Fruit fly (Drosophila melanogaster) whole organism, prepupa: ENCODE measurements around the gene Vta1.

Experiments used
- CG1621 ChIP-seq: fragments of 200-800 bp; sonication (Bioruptor generic); optimal IDR thresholded peaks from 3 replicates; lab custom pipeline; 2018; ENCODE audit warnings: missing biosample characterization, mild to moderate bottlenecking, missing genetic modification characterization
- CG3032 ChIP-seq: fragments of 200-800 bp; optimal IDR thresholded peaks from 2 replicates; lab custom pipeline; 2019; ENCODE audit warnings: missing biosample characterization, mild to moderate bottlenecking, missing genetic modification characterization, moderate library complexity
- CG4318 ChIP-seq: fragments of 200-800 bp; sonication (Bioruptor generic); optimal IDR thresholded peaks from 3 replicates; lab custom pipeline; 2017; ENCODE audit warnings: missing biosample characterization, mild to moderate bottlenecking, missing genetic modification characterization
- CG6854 ChIP-seq: fragments of 200-800 bp; sonication (Bioruptor generic); optimal IDR thresholded peaks from 2 replicates; lab custom pipeline; 2017; ENCODE audit warnings: missing biosample characterization, mild to moderate bottlenecking, missing genetic modification characterization
- CG8119 ChIP-seq: fragments of 200-800 bp; sonication (Bioruptor generic); IDR thresholded peaks from 3 replicates; pipeline ENCODE4 v1.3.6; 2022; ENCODE audit warnings: missing biosample characterization, missing genetic modification characterization
- CG9139 ChIP-seq: fragments of 200-800 bp; sonication (Bioruptor generic); optimal IDR thresholded peaks from 3 replicates; lab custom pipeline; 2017; ENCODE audit warnings: missing biosample characterization, mild to moderate bottlenecking, missing genetic modification characterization
- Gug ChIP-seq: fragments of 200-800 bp; sonication (Bioruptor generic); IDR thresholded peaks from 2 replicates; pipeline ENCODE4 v1.3.6; 2022; ENCODE audit warnings: missing biosample characterization, missing genetic modification characterization
- Hr39 ChIP-seq: fragments of 200-800 bp; sonication (Bioruptor generic); optimal IDR thresholded peaks from 2 replicates; lab custom pipeline; 2016; ENCODE audit warnings: missing biosample characterization, missing genetic modification characterization
- OdsH ChIP-seq: fragments of 200-800 bp; sonication (Bioruptor generic); optimal IDR thresholded peaks from 3 replicates; lab custom pipeline; 2016; ENCODE audit warnings: missing biosample characterization, missing genetic modification characterization
- Sox102F ChIP-seq: fragments of 200-800 bp; sonication (Bioruptor generic); optimal IDR thresholded peaks from 2 replicates; lab custom pipeline; 2016; ENCODE audit warnings: missing biosample characterization, mild to moderate bottlenecking, missing genetic modification characterization
- fd85E ChIP-seq: fragments of 200-800 bp; sonication (Bioruptor generic); optimal IDR thresholded peaks from 3 replicates; lab custom pipeline; 2016; ENCODE audit warnings: missing biosample characterization, missing genetic modification characterization
- net ChIP-seq: fragments of 200-800 bp; sonication (Bioruptor generic); optimal IDR thresholded peaks from 3 replicates; lab custom pipeline; 2016; ENCODE audit warnings: missing biosample characterization, missing genetic modification characterization
- ss ChIP-seq, 2 experiments: fragments of 200-800 bp; sonication (Bioruptor generic); optimal IDR thresholded peaks; 2 replicates in 1 of 2; 3 replicates in 1 of 2; lab custom pipeline; 2017 to 2018; ENCODE audit warnings: mild to moderate bottlenecking in 2 of 2, missing biosample characterization in 2 of 2, missing genetic modification characterization in 2 of 2, moderate library complexity in 1 of 2

- no peak for TF ChIP-seq Sox102F (GFP tag; lab: Kevin White, UChicago)
- TF ChIP-seq OdsH, result no peak
- TF ChIP-seq net (GFP tag; lab: Kevin White, UChicago), result no peak
- TF ChIP-seq ss (GFP tag; optimal IDR thresholded peaks at IDR 0.05; lab: Kevin White, UChicago), result no peak
- no peak for TF ChIP-seq CG4318 (GFP tag; lab: Kevin White, UChicago)
- TF ChIP-seq CG3032 (tag; lab: Kevin White, UChicago), result no peak
- TF ChIP-seq CG9139 (GFP tag; lab: Kevin White, UChicago), result no peak
- no peak for TF ChIP-seq Hr39 (GFP tag; lab: Kevin White, UChicago)
- TF ChIP-seq CG1621 (tag; lab: Kevin White, UChicago), result no peak
- no peak for TF ChIP-seq fd85E (GFP tag; lab: Kevin White, UChicago)
- TF ChIP-seq CG8119 (GFP tag; lab: Robert Waterston, UW), result no peak
- no peak for TF ChIP-seq Gug
- TF ChIP-seq CG6854 (GFP tag; lab: Kevin White, UChicago), result no peak
Observed at dm6 chr3L:1672627-1673026, 19.9 kb upstream of the Vta1 start, which contains the start of gene CG13930.
